4 fruit fly cellular contexts compared by ENCODE assay signal in the genomic region with DNA sequence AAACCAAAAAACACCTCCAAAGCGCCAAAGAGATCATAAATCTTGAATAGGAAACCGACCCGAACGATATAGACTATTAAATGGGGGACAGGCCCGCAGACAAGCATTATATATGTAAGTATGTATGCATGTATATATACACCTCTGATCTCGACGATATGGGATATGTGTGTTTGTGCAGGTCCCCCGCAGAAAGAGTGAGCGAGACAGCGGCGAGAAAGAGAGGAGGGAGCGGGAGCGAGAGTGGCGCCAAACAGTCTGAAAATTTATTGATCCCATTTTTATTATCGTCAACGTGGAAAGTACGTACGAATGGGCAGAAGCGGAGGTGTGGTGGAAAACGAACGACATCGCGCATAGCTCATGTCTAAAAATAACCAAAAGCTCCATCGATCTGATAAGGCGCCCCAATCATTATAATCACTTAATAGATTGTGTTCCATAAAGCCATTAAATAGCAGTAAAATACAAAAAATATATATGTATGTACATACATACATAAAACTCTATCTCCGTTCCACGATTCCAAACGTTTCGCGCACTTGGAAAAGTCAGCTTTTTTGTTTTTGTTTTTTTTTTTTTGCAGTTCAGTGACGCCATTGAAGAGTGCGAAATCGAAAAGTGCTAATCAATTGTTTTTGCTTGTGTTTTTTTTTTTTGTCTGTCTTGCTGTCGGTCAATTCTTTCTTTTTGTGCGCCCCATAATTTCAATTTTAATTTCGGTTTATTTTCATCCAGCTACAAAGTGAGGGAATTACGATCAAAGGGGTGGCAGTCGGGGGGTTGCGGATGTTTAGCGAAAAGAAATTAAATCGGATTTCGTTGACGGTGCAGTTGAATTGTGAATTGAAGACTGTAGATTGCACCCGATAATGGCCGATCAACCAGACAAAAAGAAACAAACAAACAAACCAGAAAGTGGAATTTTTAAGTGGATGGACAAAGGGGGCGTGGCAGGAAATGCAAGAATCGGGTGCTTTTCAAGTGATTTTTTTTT.
TF ChIP-seq lines count a peak whose summit lies in the region.

No protein-coding gene starts in this region.

- no peak for TF ChIP-seq CTCF in whole organism, embryonic (GFP tag; optimal IDR thresholded peaks at IDR 0.05; lab: Kevin White, UChicago)

TF ChIP-seq in whole organism, adult, 20 proteins besides CTCF, POLR2A, EP300 and RAD21:
- TF ChIP-seq CG12768 (GFP tag; optimal IDR thresholded peaks at IDR 0.05; lab: Kevin White, UChicago) (no peak), pad (GFP tag; optimal IDR thresholded peaks at IDR 0.05; lab: Kevin White, UChicago) (no peak), CG7101 (tag; optimal IDR thresholded peaks at IDR 0.05; lab: Kevin White, UChicago) (no peak), cnc (optimal IDR thresholded peaks at IDR 0.05; lab: Kevin White, UChicago) (no peak), CG11617 (GFP tag; optimal IDR thresholded peaks at IDR 0.05; lab: Kevin White, UChicago) (no peak), ovo (GFP tag; optimal IDR thresholded peaks at IDR 0.05; lab: Kevin White, UChicago) (no peak), bab1 (GFP tag; optimal IDR thresholded peaks at IDR 0.05; lab: Kevin White, UChicago) (no peak), kay (GFP tag; lab: Kevin White, UChicago; ENCODE audit: borderline replicate concordance) (peak; percentile 59), CG33017 (tag; optimal IDR thresholded peaks at IDR 0.05; lab: Kevin White, UChicago) (no peak), Clk (GFP tag; optimal IDR thresholded peaks at IDR 0.05; lab: Kevin White, UChicago) (no peak), cic (GFP tag; optimal IDR thresholded peaks at IDR 0.05; lab: Kevin White, UChicago) (no peak), tj (GFP tag; optimal IDR thresholded peaks at IDR 0.05; lab: Kevin White, UChicago) (peak; percentile 91), CG5204 (GFP tag; optimal IDR thresholded peaks at IDR 0.05; lab: Kevin White, UChicago) (no peak)
TF ChIP-seq in whole organism, adult: peak in this region for 2.

TF ChIP-seq in whole organism, embryonic, 481 proteins besides CTCF, POLR2A, EP300 and RAD21 (continues in another document):
- TF ChIP-seq ci (GFP tag; IDR thresholded peaks at IDR 0.05; lab: Robert Waterston, UW) (no peak; the same call in 2 of the 3 replicates), Optix (GFP tag; IDR thresholded peaks at IDR 0.05; lab: Robert Waterston, UW) (no peak), unc-4 (GFP tag; IDR thresholded peaks at IDR 0.05; lab: Robert Waterston, UW; ENCODE audit: partially characterized antibody) (no peak), onecut (GFP tag; IDR thresholded peaks at IDR 0.05; lab: Robert Waterston, UW) (peak; percentile 42; the same call in 1 of the 2 replicates), gcm (GFP tag; optimal IDR thresholded peaks at IDR 0.05; lab: Kevin White, UChicago) (peak; percentile 38), jing (GFP tag; optimal IDR thresholded peaks at IDR 0.05; lab: Kevin White, UChicago) (no peak), Mad (GFP tag; optimal IDR thresholded peaks at IDR 0.05; lab: Kevin White, UChicago) (no peak), bigmax (GFP tag; optimal IDR thresholded peaks at IDR 0.05; lab: Kevin White, UChicago) (no peak), CG12391 (tag; optimal IDR thresholded peaks at IDR 0.05; lab: Kevin White, UChicago) (no peak), Hr78 (GFP tag; optimal IDR thresholded peaks at IDR 0.05; lab: Kevin White, UChicago) (no peak), sug (tag; optimal IDR thresholded peaks at IDR 0.05; lab: Kevin White, UChicago) (peak; percentile 93), h (optimal IDR thresholded peaks at IDR 0.05; lab: Kevin White, UChicago) (no peak), hb (GFP tag; IDR thresholded peaks at IDR 0.05; lab: Robert Waterston, UW; ENCODE audit: partially characterized antibody) (no peak), Bgb (GFP tag; IDR thresholded peaks at IDR 0.05; lab: Robert Waterston, UW; ENCODE audit: partially characterized antibody) (peak; percentile 11; the same call in 1 of the 2 replicates), CoRest (tag; optimal IDR thresholded peaks at IDR 0.05; lab: Kevin White, UChicago) (no peak), abd-A (tag; optimal IDR thresholded peaks at IDR 0.05; lab: Kevin White, UChicago) (peak; percentile 68), cato (GFP tag; optimal IDR thresholded peaks at IDR 0.05; lab: Kevin White, UChicago; ENCODE audit: borderline replicate concordance) (no peak), Kr (GFP tag; optimal IDR thresholded peaks at IDR 0.05; lab: Kevin White, UChicago) (no peak), CG12071 (GFP tag; optimal IDR thresholded peaks at IDR 0.05; lab: Kevin White, UChicago) (no peak), CG6254 (GFP tag; optimal IDR thresholded peaks at IDR 0.05; lab: Kevin White, UChicago) (no peak), lilli (GFP tag; optimal IDR thresholded peaks at IDR 0.05; lab: Kevin White, UChicago) (no peak), CG13894 (tag; optimal IDR thresholded peaks at IDR 0.05; lab: Kevin White, UChicago) (peak; percentile 67)

TF ChIP-seq in whole organism, prepupa, 60 proteins besides CTCF, POLR2A, EP300 and RAD21:
- peak; percentile 22 for TF ChIP-seq fkh (GFP tag; optimal IDR thresholded peaks at IDR 0.05; lab: Kevin White, UChicago)
- TF ChIP-seq CG8632 (GFP tag; optimal IDR thresholded peaks at IDR 0.05; lab: Kevin White, UChicago): no peak
- TF ChIP-seq topi (GFP tag; optimal IDR thresholded peaks at IDR 0.05; lab: Kevin White, UChicago): no peak
- no peak for TF ChIP-seq Hr39 (GFP tag; optimal IDR thresholded peaks at IDR 0.05; lab: Kevin White, UChicago)
- peak; percentile 47 for TF ChIP-seq Eip78C (GFP tag; lab: Kevin White, UChicago)
- TF ChIP-seq svp (GFP tag; lab: Kevin White, UChicago): peak; percentile 81
- TF ChIP-seq Met (GFP tag; optimal IDR thresholded peaks at IDR 0.05; lab: Kevin White, UChicago): no peak
- TF ChIP-seq CG10631 (GFP tag; optimal IDR thresholded peaks at IDR 0.05; lab: Kevin White, UChicago): no peak
- TF ChIP-seq dsx (GFP tag; optimal IDR thresholded peaks at IDR 0.05; lab: Kevin White, UChicago; ENCODE audit: poor library complexity, severe bottlenecking): no peak
- peak; percentile 53 for TF ChIP-seq vri (GFP tag; optimal IDR thresholded peaks at IDR 0.05; lab: Kevin White, UChicago)
- TF ChIP-seq CG6276 (GFP tag; optimal IDR thresholded peaks at IDR 0.05; lab: Kevin White, UChicago): no peak
- TF ChIP-seq CG8319 (GFP tag; optimal IDR thresholded peaks at IDR 0.05; lab: Kevin White, UChicago): no peak

TF ChIP-seq in whole organism, wandering third instar larva, 38 proteins besides CTCF, POLR2A, EP300 and RAD21:
- TF ChIP-seq usp (GFP tag; optimal IDR thresholded peaks at IDR 0.05; lab: Kevin White, UChicago) (no peak), Abd-B (GFP tag; optimal IDR thresholded peaks at IDR 0.05; lab: Kevin White, UChicago) (no peak), dsf (GFP tag; optimal IDR thresholded peaks at IDR 0.05; lab: Kevin White, UChicago; ENCODE audit: borderline replicate concordance) (no peak), psq (GFP tag; optimal IDR thresholded peaks at IDR 0.05; lab: Kevin White, UChicago) (no peak), Rel (GFP tag; optimal IDR thresholded peaks at IDR 0.05; lab: Kevin White, UChicago) (no peak), Rel (tag; optimal IDR thresholded peaks at IDR 0.05; lab: Kevin White, UChicago) (peak; percentile 41), br (GFP tag; optimal IDR thresholded peaks at IDR 0.05; lab: Kevin White, UChicago) (peak; percentile 23), dmrt93B (GFP tag; optimal IDR thresholded peaks at IDR 0.05; lab: Kevin White, UChicago) (no peak), CrebA (GFP tag; optimal IDR thresholded peaks at IDR 0.05; lab: Kevin White, UChicago; ENCODE audit: borderline replicate concordance) (no peak), tai (GFP tag; optimal IDR thresholded peaks at IDR 0.05; lab: Kevin White, UChicago) (no peak), Myc (optimal IDR thresholded peaks at IDR 0.05; lab: Kevin White, UChicago) (no peak), HLH106 (tag; optimal IDR thresholded peaks at IDR 0.05; lab: Kevin White, UChicago) (no peak), Sp1 (GFP tag; optimal IDR thresholded peaks at IDR 0.05; lab: Kevin White, UChicago) (no peak), woc (GFP tag; optimal IDR thresholded peaks at IDR 0.05; lab: Kevin White, UChicago) (no peak), Dif (GFP tag; optimal IDR thresholded peaks at IDR 0.05; lab: Kevin White, UChicago; ENCODE audit: partially characterized antibody) (no peak), GATAd (GFP tag; optimal IDR thresholded peaks at IDR 0.05; lab: Kevin White, UChicago) (no peak), CG32264 (GFP tag; optimal IDR thresholded peaks at IDR 0.05; lab: Kevin White, UChicago) (no peak), jim (GFP tag; optimal IDR thresholded peaks at IDR 0.05; lab: Kevin White, UChicago) (no peak)
